Worm (Caenorhabditis elegans) whole organism, late embryonic: ENCODE results near the gene C05G5.2.
A peak's percentile ranks its signal among the peaks of the same experiment; 100 is the strongest.

Experiments
- F13H6.1 ChIP-seq: sonication (generic microtip); optimal IDR thresholded peaks from 2 replicates; lab custom pipeline; 2016; ENCODE audit warnings: missing genetic modification characterization, missing compliant biosample characterization
- Y22D7AL.16 ChIP-seq: sonication (generic microtip); optimal IDR thresholded peaks from 2 replicates; lab custom pipeline; 2016; ENCODE audit warnings: missing genetic modification characterization, missing compliant biosample characterization
- ama-1 ChIP-seq: fragments of 150-350 bp; optimal IDR thresholded peaks from 2 replicates; lab custom pipeline; 2014
- ceh-18 ChIP-seq: sonication (generic microtip); optimal IDR thresholded peaks from 2 replicates; lab custom pipeline; 2016; ENCODE audit warnings: missing genetic modification characterization, missing compliant biosample characterization
- ceh-19 ChIP-seq: fragments of 200-800 bp; sonication (Bioruptor generic); optimal IDR thresholded peaks from 2 replicates; lab custom pipeline; 2018; ENCODE audit warnings: mild to moderate bottlenecking, missing genetic modification characterization, missing compliant biosample characterization
- ceh-2 ChIP-seq: sonication (generic microtip); optimal IDR thresholded peaks from 2 replicates; lab custom pipeline; 2016; ENCODE audit warnings: missing genotype, missing genetic modification characterization, missing compliant biosample characterization
- ceh-22 ChIP-seq: sonication (generic microtip); optimal IDR thresholded peaks from 2 replicates; lab custom pipeline; 2017; ENCODE audit warnings: missing biosample characterization, missing genetic modification characterization
- ceh-24 ChIP-seq: sonication (generic microtip); optimal IDR thresholded peaks from 2 replicates; lab custom pipeline; 2016; ENCODE audit warnings: mild to moderate bottlenecking, missing genetic modification characterization, missing compliant biosample characterization
- ceh-34 ChIP-seq: sonication (generic microtip); optimal IDR thresholded peaks from 2 replicates; lab custom pipeline; 2016; ENCODE audit warnings: mild to moderate bottlenecking, missing genetic modification characterization, missing compliant biosample characterization
- ceh-45 ChIP-seq: fragments of 200-800 bp; sonication (Bioruptor generic); IDR thresholded peaks from 2 replicates; pipeline ENCODE4 v1.3.6; 2022; ENCODE audit warnings: missing genetic modification reagents, missing genetic modification characterization, missing compliant biosample characterization
- ceh-6 ChIP-seq: fragments of 200-800 bp; sonication (Bioruptor generic); optimal IDR thresholded peaks from 2 replicates; lab custom pipeline; 2018; ENCODE audit warnings: mild to moderate bottlenecking, missing genetic modification characterization, missing compliant biosample characterization
- dve-1 ChIP-seq: sonication (generic microtip); optimal IDR thresholded peaks from 2 replicates; lab custom pipeline; 2017; ENCODE audit warnings: antibody characterized with exemption, mild to moderate bottlenecking, missing genetic modification characterization, missing compliant biosample characterization
- elt-2 ChIP-seq: sonication (generic microtip); optimal IDR thresholded peaks from 2 replicates; lab custom pipeline; 2016; ENCODE audit warnings: missing genetic modification reagents, missing genetic modification characterization, missing compliant biosample characterization
- eyg-1 ChIP-seq: sonication (generic microtip); optimal IDR thresholded peaks from 2 replicates; lab custom pipeline; 2016; ENCODE audit warnings: missing genotype, missing genetic modification characterization, missing compliant biosample characterization
- fax-1 ChIP-seq: sonication (generic microtip); optimal IDR thresholded peaks from 2 replicates; lab custom pipeline; 2016; ENCODE audit warnings: missing genotype, missing genetic modification characterization, missing compliant biosample characterization
- fkh-10 ChIP-seq: fragments of 150-350 bp; optimal IDR thresholded peaks from 2 replicates; lab custom pipeline; 2014; ENCODE audit warnings: missing biosample characterization, missing genetic modification reagents, missing genetic modification characterization
- gmeb-2 ChIP-seq: sonication (generic microtip); optimal IDR thresholded peaks from 2 replicates; lab custom pipeline; 2016; ENCODE audit warnings: missing genetic modification characterization, inconsistent platforms, missing compliant biosample characterization
- hlh-30 ChIP-seq: sonication (generic microtip); optimal IDR thresholded peaks from 2 replicates; lab custom pipeline; 2017; ENCODE audit warnings: antibody characterized with exemption, missing genetic modification characterization, missing compliant biosample characterization; ENCODE audit not compliant: insufficient read depth
- hlh-6 ChIP-seq: sonication (generic microtip); optimal IDR thresholded peaks from 2 replicates; lab custom pipeline; 2016; ENCODE audit warnings: missing genotype, missing genetic modification characterization, missing compliant biosample characterization
- madf-2 ChIP-seq: sonication (generic microtip); optimal IDR thresholded peaks from 2 replicates; lab custom pipeline; 2017; ENCODE audit warnings: missing genetic modification characterization, missing compliant biosample characterization
- mec-3 ChIP-seq: sonication (generic microtip); optimal IDR thresholded peaks from 2 replicates; lab custom pipeline; 2016; ENCODE audit warnings: borderline replicate concordance, missing genetic modification characterization, missing compliant biosample characterization
- nfya-1 ChIP-seq: sonication (generic microtip); optimal IDR thresholded peaks from 2 replicates; lab custom pipeline; 2017; ENCODE audit warnings: missing genetic modification characterization, mild to moderate bottlenecking, missing compliant biosample characterization, antibody characterized with exemption, moderate library complexity
- nhr-11 ChIP-seq: fragments of 150-350 bp; optimal IDR thresholded peaks from 2 replicates; lab custom pipeline; 2014; ENCODE audit warnings: missing biosample characterization, missing genetic modification characterization
- nhr-232 ChIP-seq: sonication (generic microtip); optimal IDR thresholded peaks from 2 replicates; lab custom pipeline; 2016; ENCODE audit warnings: missing genetic modification characterization, missing compliant biosample characterization
- pag-3 ChIP-seq: sonication (generic microtip); optimal IDR thresholded peaks from 2 replicates; lab custom pipeline; 2016; ENCODE audit warnings: missing compliant biosample characterization, missing genetic modification characterization, borderline replicate concordance
- pat-9 ChIP-seq: fragments of 200-800 bp; sonication (Bioruptor generic); optimal IDR thresholded peaks from 2 replicates; lab custom pipeline; 2018; ENCODE audit warnings: mild to moderate bottlenecking, missing genetic modification characterization, moderate library complexity, missing compliant biosample characterization
- pha-2 ChIP-seq: sonication (generic microtip); optimal IDR thresholded peaks from 2 replicates; lab custom pipeline; 2017; ENCODE audit warnings: mild to moderate bottlenecking, missing genetic modification characterization, missing compliant biosample characterization
- pqm-1 ChIP-seq: sonication (generic microtip); optimal IDR thresholded peaks from 2 replicates; lab custom pipeline; 2016; ENCODE audit warnings: missing genetic modification characterization, missing compliant biosample characterization
- pros-1 ChIP-seq: fragments of 150-350 bp; optimal IDR thresholded peaks from 2 replicates; lab custom pipeline; 2014; ENCODE audit warnings: missing biosample characterization, missing genetic modification reagents, missing genetic modification characterization
- ref-2 ChIP-seq: sonication (generic microtip); optimal IDR thresholded peaks from 2 replicates; lab custom pipeline; 2016; ENCODE audit warnings: missing genetic modification characterization, missing compliant biosample characterization
- rnt-1 ChIP-seq: sonication (generic microtip); optimal IDR thresholded peaks from 2 replicates; lab custom pipeline; 2016; ENCODE audit warnings: missing genetic modification characterization, missing compliant biosample characterization
- sdc-2 ChIP-seq: sonication (generic microtip); optimal IDR thresholded peaks from 2 replicates; lab custom pipeline; 2016; ENCODE audit warnings: missing genotype, missing genetic modification characterization, missing compliant biosample characterization
- sox-4 ChIP-seq: sonication (generic microtip); optimal IDR thresholded peaks from 2 replicates; lab custom pipeline; 2017; ENCODE audit warnings: mild to moderate bottlenecking, missing genetic modification characterization, inconsistent platforms, missing compliant biosample characterization
- syd-9 ChIP-seq: sonication (generic microtip); optimal IDR thresholded peaks from 2 replicates; lab custom pipeline; 2016; ENCODE audit warnings: mild to moderate bottlenecking, missing genetic modification characterization, moderate library complexity, missing compliant biosample characterization
- tbx-2 ChIP-seq: sonication (generic microtip); optimal IDR thresholded peaks from 2 replicates; lab custom pipeline; 2016; ENCODE audit warnings: missing genetic modification characterization, missing compliant biosample characterization
- tbx-7 ChIP-seq: sonication (generic microtip); optimal IDR thresholded peaks from 2 replicates; lab custom pipeline; 2016; ENCODE audit warnings: missing genotype, missing genetic modification characterization, missing compliant biosample characterization
- unc-3 ChIP-seq, 2 experiments: fragments of 200-800 bp in 1 of 2; sonication (Bioruptor generic) in 1 of 2; sonication (generic microtip) in 1 of 2; conservative IDR thresholded peaks in 1 of 2; optimal IDR thresholded peaks in 1 of 2; 2 replicates each; pipeline versions ENCODE4 v1.3.6 to Lab custom; 2016 to 2022; ENCODE audit warnings: missing compliant biosample characterization in 2 of 2, missing genetic modification characterization in 2 of 2, missing genetic modification reagents in 1 of 2
- unc-42 ChIP-seq: sonication (generic microtip); optimal IDR thresholded peaks from 2 replicates; lab custom pipeline; 2016; ENCODE audit warnings: missing genotype, missing genetic modification characterization, missing compliant biosample characterization
- unc-55 ChIP-seq: sonication (generic microtip); optimal IDR thresholded peaks from 2 replicates; lab custom pipeline; 2017; ENCODE audit warnings: missing biosample characterization, missing genetic modification reagents, missing genetic modification characterization
- unc-86 ChIP-seq: sonication (generic microtip); optimal IDR thresholded peaks from 2 replicates; lab custom pipeline; 2016; ENCODE audit warnings: missing genetic modification characterization, missing compliant biosample characterization
- zip-5 ChIP-seq: sonication (generic microtip); optimal IDR thresholded peaks from 2 replicates; lab custom pipeline; 2016; ENCODE audit warnings: missing genetic modification characterization, missing compliant biosample characterization
- ztf-16 ChIP-seq: sonication (generic microtip); optimal IDR thresholded peaks from 2 replicates; lab custom pipeline; 2017; ENCODE audit warnings: missing genetic modification characterization, missing compliant biosample characterization

Gene C05G5.2

ce11 chrX:14783434-14784142 is 36.5 kb downstream of the C05G5.2 start:
- TF ChIP-seq ceh-6 (GFP tag; lab: Kevin White, UChicago) (no peak), tbx-7 (tag; lab: Kevin White, UChicago) (no peak), nhr-232 (no peak), ceh-22 (tag; lab: Kevin White, UChicago) (no peak), ama-1 (lab: Kevin White, UChicago) (no peak), hlh-6 (no peak), tbx-2 (no peak), ceh-45 (no peak), ceh-18 (tag; lab: Kevin White, UChicago) (no peak)

- no peak for TF ChIP-seq nfya-1 (tag; lab: Kevin White, UChicago)
- no peak for TF ChIP-seq ceh-24 (tag; lab: Kevin White, UChicago)
- no peak for TF ChIP-seq ceh-18 (tag; lab: Kevin White, UChicago)
Observed at ce11 chrX:14786821-14787556, 39.9 kb downstream of the C05G5.2 start.

- no peak for TF ChIP-seq eyg-1
- no peak for TF ChIP-seq ceh-2 (tag; lab: Kevin White, UChicago)
- TF ChIP-seq F13H6.1 (tag; lab: Kevin White, UChicago), result no peak
- no peak for TF ChIP-seq sox-4 (tag; lab: Kevin White, UChicago)
- TF ChIP-seq fkh-10 (GFP tag; lab: Kevin White, UChicago), result no peak
- no peak for TF ChIP-seq ztf-16 (tag; lab: Kevin White, UChicago)
- no peak for TF ChIP-seq pros-1 (tag; lab: Kevin White, UChicago)
- no peak for TF ChIP-seq unc-3 (GFP tag; conservative IDR thresholded peaks at IDR 0.05; lab: Robert Waterston, UW)
- no peak for TF ChIP-seq unc-3 (tag; optimal IDR thresholded peaks at IDR 0.05; lab: Kevin White, UChicago)
- no peak for TF ChIP-seq syd-9 (tag; lab: Kevin White, UChicago)
- no peak for TF ChIP-seq sdc-2
- no peak for TF ChIP-seq rnt-1 (tag; lab: Kevin White, UChicago)
- TF ChIP-seq madf-2 (tag; lab: Kevin White, UChicago), result no peak
- no peak for TF ChIP-seq pag-3
- TF ChIP-seq zip-5, result no peak
- no peak for TF ChIP-seq mec-3 (tag; lab: Kevin White, UChicago)
- no peak for TF ChIP-seq unc-55 (GFP tag; lab: Kevin White, UChicago)
- no peak for TF ChIP-seq ceh-22 (tag; lab: Kevin White, UChicago)
- TF ChIP-seq pat-9 (tag; lab: Kevin White, UChicago), result no peak
- no peak for TF ChIP-seq pha-2 (tag; lab: Kevin White, UChicago)
Observed at ce11 chrX:14787557-14787932, 40.4 kb downstream of the C05G5.2 start.

- TF ChIP-seq ceh-19 (GFP tag; lab: Kevin White, UChicago) (no peak), eyg-1 (no peak), unc-3 (GFP tag; conservative IDR thresholded peaks at IDR 0.05; lab: Robert Waterston, UW) (no peak), unc-3 (tag; optimal IDR thresholded peaks at IDR 0.05; lab: Kevin White, UChicago) (no peak), pqm-1 (tag; lab: Kevin White, UChicago) (peak; percentile 13), sdc-2 (peak; percentile 14), unc-42 (tag; lab: Kevin White, UChicago) (no peak), gmeb-2 (tag; lab: Kevin White, UChicago) (no peak), hlh-30 (tag; lab: Kevin White, UChicago) (peak; percentile 29), dve-1 (tag; lab: Kevin White, UChicago) (peak; percentile 26), ref-2 (tag; lab: Kevin White, UChicago) (peak; percentile 64), F13H6.1 (tag; lab: Kevin White, UChicago) (peak; percentile 38), fax-1 (no peak), unc-55 (GFP tag; lab: Kevin White, UChicago) (peak; percentile 56), nfya-1 (tag; lab: Kevin White, UChicago) (peak; percentile 16), unc-86 (no peak), nhr-11 (tag; lab: Kevin White, UChicago) (no peak), Y22D7AL.16 (no peak), ceh-34 (tag; lab: Kevin White, UChicago) (no peak), rnt-1 (tag; lab: Kevin White, UChicago) (peak; percentile 75), tbx-2 (peak; percentile 20), ceh-18 (tag; lab: Kevin White, UChicago) (peak; percentile 19), elt-2 (tag; lab: Kevin White, UChicago) (peak; percentile 24)
Observed at ce11 chrX:14790320-14791048, 43.4 kb downstream of the C05G5.2 start, which contains the start of gene tatn-1. Gene tatn-1, plus strand, starts transcription at chrX:14791008.
